Fruit fly (Drosophila melanogaster) whole organism: Measurements from ENCODE around the gene CG42815.

ENCODE experiments used
- CG8478 ChIP-seq: fragments of >200 bp; optimal IDR thresholded peaks from 2 replicates; lab custom pipeline; 2018; ENCODE audit warnings: inconsistent platforms
- Dll ChIP-seq: fragments of >200 bp; optimal IDR thresholded peaks from 2 replicates; lab custom pipeline; 2017
- EcR ChIP-seq, 2 experiments: fragments of >200 bp; optimal IDR thresholded peaks; 2 replicates each; lab custom pipeline; 2017; ENCODE audit warnings: missing biosample characterization in 2 of 2, missing genetic modification characterization in 2 of 2, missing genetic modification reagents in 2 of 2
- pan ChIP-seq: fragments of >200 bp; optimal IDR thresholded peaks from 2 replicates; lab custom pipeline; 2017
- psq ChIP-seq: fragments of >200 bp; optimal IDR thresholded peaks from 2 replicates; lab custom pipeline; 2017
- usp ChIP-seq: fragments of >200 bp; optimal IDR thresholded peaks from 2 replicates; lab custom pipeline; 2017; ENCODE audit warnings: missing biosample characterization, missing genetic modification characterization, mixed read lengths

The CG42815 gene

dm6 chr3L:17791495-17791894 is 209 bp upstream of the CG42815 start:
- TF ChIP-seq psq (no peak), CG8478 (lab: Kevin White, UChicago) (no peak), EcR (GFP tag; optimal IDR thresholded peaks at IDR 0.05; lab: Kevin White, UChicago) (no peak), usp (GFP tag; lab: Kevin White, UChicago) (no peak), pan (lab: Kevin White, UChicago) (no peak)

dm6 chr3L:17791067-17791466 is 219 bp downstream of the CG42815 start:
- no peak for TF ChIP-seq CG8478 (lab: Kevin White, UChicago)
- no peak for TF ChIP-seq EcR (GFP tag; optimal IDR thresholded peaks at IDR 0.05; lab: Kevin White, UChicago)
- no peak for TF ChIP-seq psq
- TF ChIP-seq Dll (lab: Kevin White, UChicago): no peak
- no peak for TF ChIP-seq usp (GFP tag; lab: Kevin White, UChicago)
- no peak for TF ChIP-seq pan (lab: Kevin White, UChicago)

dm6 chr3L:17763987-17764386 is 27.3 kb downstream of the CG42815 start, which contains the start of the genes Adgf-A and Adgf-A2:
Gene Adgf-A, minus strand, starts transcription at chr3L:17764158.
Gene Adgf-A2, minus strand, starts transcription at chr3L:17764158.
- TF ChIP-seq pan (lab: Kevin White, UChicago): no peak
- no peak for TF ChIP-seq Dll (lab: Kevin White, UChicago)
- no peak for TF ChIP-seq usp (GFP tag; lab: Kevin White, UChicago)
- TF ChIP-seq CG8478 (lab: Kevin White, UChicago): no peak
- TF ChIP-seq EcR (GFP tag; optimal IDR thresholded peaks at IDR 0.05; lab: Kevin White, UChicago): no peak
- TF ChIP-seq psq: no peak

- TF ChIP-seq usp (GFP tag; lab: Kevin White, UChicago) (no peak), Dll (lab: Kevin White, UChicago) (no peak), pan (lab: Kevin White, UChicago) (no peak), CG8478 (lab: Kevin White, UChicago) (no peak)
These were observed 32.1 kb downstream of the CG42815 start, which contains the start of gene CG32181 for dm6 chr3L:17759072-17759747. Gene CG32181, plus strand, starts transcription at chr3L:17759697.

DNA sequence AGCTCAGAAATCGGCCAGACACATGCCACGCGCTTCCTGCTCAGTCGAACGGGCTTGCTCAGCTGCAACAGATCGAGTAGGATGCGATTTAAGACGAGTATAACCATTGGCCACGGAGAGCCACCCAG is 33.3 kb downstream of the CG42815 start, which contains the start of gene CG32182:
Gene CG32182, plus strand, starts transcription at position 29 of the 128 bp plus-strand sequence.
- TF ChIP-seq Dll (lab: Kevin White, UChicago) (no peak), EcR (GFP tag; optimal IDR thresholded peaks at IDR 0.05; lab: Kevin White, UChicago) (no peak)

DNA sequence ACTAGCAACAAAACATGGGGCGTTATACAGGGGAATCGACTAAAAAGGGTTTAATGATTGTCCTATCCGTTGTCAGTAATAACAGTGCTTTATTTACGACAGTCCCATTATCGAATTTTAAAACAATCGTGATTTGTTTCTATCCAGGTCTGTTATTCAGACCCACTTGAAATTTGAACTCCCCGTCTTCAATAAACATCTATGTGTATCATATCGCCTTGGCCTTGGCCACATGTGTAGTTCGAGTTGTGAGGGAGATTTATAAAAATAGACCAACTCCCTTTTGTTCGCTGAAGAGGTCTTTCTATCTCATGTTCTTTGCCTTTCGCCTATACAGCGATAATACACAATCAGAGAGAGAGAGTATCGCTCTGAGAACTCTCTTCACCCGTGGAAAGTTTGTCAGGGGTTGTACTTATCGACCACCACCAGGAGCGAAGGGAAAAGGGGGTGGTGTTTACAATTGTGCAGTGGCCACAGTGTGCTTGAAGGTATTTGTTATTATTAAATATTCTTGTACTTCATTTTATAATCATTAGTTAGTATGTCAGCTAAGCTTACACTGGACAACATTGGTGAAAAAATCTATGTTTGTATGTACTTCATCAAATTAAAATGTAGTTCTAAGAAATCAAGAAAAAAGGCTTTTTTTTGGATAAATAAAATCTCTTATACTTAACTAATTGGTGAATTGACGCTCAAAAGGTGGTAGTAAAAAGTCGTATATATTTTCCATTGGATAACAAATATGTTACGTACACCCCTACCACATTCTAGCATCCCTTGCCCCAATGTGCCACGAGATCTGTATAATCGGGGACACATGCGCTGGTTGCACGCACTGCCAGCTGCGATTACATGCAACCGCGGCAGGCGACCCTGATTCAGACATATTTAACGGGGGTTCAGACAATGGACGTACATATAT is 33.9 kb downstream of the CG42815 start:
- TF ChIP-seq usp (GFP tag; lab: Kevin White, UChicago): no peak

DNA sequence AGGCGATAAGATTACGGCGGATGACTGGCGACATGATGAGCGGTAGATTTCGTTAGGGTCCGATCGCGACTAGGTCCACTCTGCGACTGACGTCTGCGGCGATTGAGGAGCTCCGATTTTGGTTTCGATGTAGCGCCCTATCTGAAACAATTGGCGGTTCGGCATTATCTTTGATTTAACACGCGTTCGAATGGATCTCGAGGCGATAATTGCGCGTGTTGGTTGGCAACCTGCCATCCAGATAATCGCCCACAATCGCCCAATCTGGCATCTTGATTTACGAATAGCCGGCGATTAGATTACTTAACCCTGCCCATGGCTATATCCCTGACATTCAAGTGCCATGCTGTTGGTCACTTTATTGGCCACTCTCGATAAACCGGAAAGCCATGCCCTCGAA is 37.0 kb downstream of the CG42815 start:
- no peak for TF ChIP-seq EcR (GFP tag; optimal IDR thresholded peaks at IDR 0.05; lab: Kevin White, UChicago)
- TF ChIP-seq psq: no peak
- no peak for TF ChIP-seq pan (lab: Kevin White, UChicago)
- no peak for TF ChIP-seq usp (GFP tag; lab: Kevin White, UChicago)
- TF ChIP-seq Dll (lab: Kevin White, UChicago): no peak
- TF ChIP-seq CG8478 (lab: Kevin White, UChicago): no peak

DNA sequence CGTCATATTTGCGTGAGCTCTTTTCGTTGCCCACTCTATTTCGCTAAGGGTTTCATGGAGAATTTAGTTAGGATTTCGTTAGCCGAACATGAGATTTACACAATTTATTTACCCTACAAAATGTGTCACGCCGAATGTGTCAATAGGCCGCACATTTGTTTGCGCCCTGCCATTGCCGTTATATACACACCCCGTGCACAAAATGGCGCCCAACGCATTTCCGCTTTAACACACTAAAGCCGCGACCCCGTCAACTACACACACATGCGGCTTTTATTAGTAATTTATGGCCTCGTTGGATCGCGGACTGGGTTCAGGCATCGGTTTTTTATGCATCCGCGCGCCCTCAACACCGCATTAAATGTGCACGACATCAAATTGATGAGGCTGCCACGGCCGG is 40.8 kb downstream of the CG42815 start, which contains the start of gene Adgf-B:
Gene Adgf-B, minus strand, starts transcription at position 101 of the 400 bp plus-strand sequence.
- no peak for TF ChIP-seq usp (GFP tag; lab: Kevin White, UChicago)
- TF ChIP-seq CG8478 (lab: Kevin White, UChicago): no peak
- TF ChIP-seq Dll (lab: Kevin White, UChicago): no peak
- no peak for TF ChIP-seq pan (lab: Kevin White, UChicago)
- TF ChIP-seq psq: no peak
- TF ChIP-seq EcR (GFP tag; optimal IDR thresholded peaks at IDR 0.05; lab: Kevin White, UChicago): no peak

dm6 chr3L:17746760-17747159 is 44.5 kb downstream of the CG42815 start, which contains the start of gene CG6034:
Gene CG6034, minus strand, starts transcription at chr3L:17746860.
- TF ChIP-seq psq (no peak), CG8478 (lab: Kevin White, UChicago) (no peak), pan (lab: Kevin White, UChicago) (no peak), EcR (GFP tag; optimal IDR thresholded peaks at IDR 0.05; lab: Kevin White, UChicago) (no peak), usp (GFP tag; lab: Kevin White, UChicago) (no peak), Dll (lab: Kevin White, UChicago) (no peak)

dm6 chr3L:17742531-17742930 is 48.8 kb downstream of the CG42815 start:
- TF ChIP-seq EcR (GFP tag; optimal IDR thresholded peaks at IDR 0.05; lab: Kevin White, UChicago) (no peak), Dll (lab: Kevin White, UChicago) (no peak), psq (no peak), CG8478 (lab: Kevin White, UChicago) (no peak), pan (lab: Kevin White, UChicago) (no peak), usp (GFP tag; lab: Kevin White, UChicago) (no peak)
